Fruit fly (Drosophila melanogaster): ENCODE results near the gene Doc1.

- TF ChIP-seq Abd-B (GFP tag; optimal IDR thresholded peaks at IDR 0.05) (no peak), dl (GFP tag; optimal IDR thresholded peaks at IDR 0.05; ENCODE audit: insufficient read depth in 1 of 2, partially characterized antibody in 2 of 2) (peak in 1 of 2 experiments; percentile 9), lola (GFP tag; optimal IDR thresholded peaks at IDR 0.05) (no peak), OdsH (GFP tag; optimal IDR thresholded peaks at IDR 0.05) (no peak), jim (GFP tag; optimal IDR thresholded peaks at IDR 0.05) (no peak), sage (GFP tag; optimal IDR thresholded peaks at IDR 0.05) (no peak), pan (optimal IDR thresholded peaks at IDR 0.05) (no peak), usp (GFP tag; optimal IDR thresholded peaks at IDR 0.05) (no peak), ey (GFP tag; optimal IDR thresholded peaks at IDR 0.05) (no peak), h (GFP tag; optimal IDR thresholded peaks at IDR 0.05) (peak; percentile 5)
These were observed 43.4 kb upstream of the Doc1 start, which contains the start of the genes smg and CG5087 for dm6 chr3L:8997686-8998239.

Measured in whole organism, wandering third instar larva.